Worm (Caenorhabditis elegans) whole organism, early embryonic: ENCODE data around the gene ZK1086.3.
"Not testable (repeated sequence)": the region's sequence is repeated elsewhere in the genome, so short reads cannot be mapped to it uniquely, and the experiment has no call there.

Experiments
- ama-1 ChIP-seq: fragments of 150-350 bp; optimal IDR thresholded peaks from 2 replicates; lab custom pipeline; 2014
- ceh-13 ChIP-seq: fragments of 200-800 bp; sonication (Bioruptor generic); optimal IDR thresholded peaks from 2 replicates; lab custom pipeline; 2018; ENCODE audit warnings: mild to moderate bottlenecking, missing genetic modification characterization, missing compliant biosample characterization
- ets-7 ChIP-seq: sonication (generic microtip); optimal IDR thresholded peaks from 2 replicates; lab custom pipeline; 2016; ENCODE audit warnings: missing genotype, missing genetic modification characterization, missing compliant biosample characterization
- flt-1 ChIP-seq: fragments of 200-800 bp; sonication (Bioruptor generic); IDR thresholded peaks from 2 replicates; pipeline ENCODE4 v1.3.6; 2022; ENCODE audit warnings: missing genetic modification characterization, missing compliant biosample characterization
- hmbx-1 ChIP-seq: sonication (generic microtip); optimal IDR thresholded peaks from 2 replicates; lab custom pipeline; 2016; ENCODE audit warnings: mild to moderate bottlenecking, missing genetic modification characterization, missing compliant biosample characterization
- hmg-4 ChIP-seq: fragments of 200-800 bp; sonication (Bioruptor generic); optimal IDR thresholded peaks from 2 replicates; lab custom pipeline; 2018; ENCODE audit warnings: mild to moderate bottlenecking, missing genetic modification characterization, missing compliant biosample characterization
- hnd-1 ChIP-seq: sonication (generic microtip); optimal IDR thresholded peaks from 2 replicates; lab custom pipeline; 2016; ENCODE audit warnings: missing genetic modification characterization, missing compliant biosample characterization
- pes-1 ChIP-seq: fragments of 200-800 bp; sonication (Bioruptor generic); IDR thresholded peaks from 2 replicates; pipeline ENCODE4 v1.3.6; 2022; ENCODE audit warnings: missing genetic modification reagents, missing genetic modification characterization, missing compliant biosample characterization
- scrt-1 ChIP-seq: fragments of 200-800 bp; sonication (Bioruptor generic); IDR thresholded peaks from 2 replicates; pipeline ENCODE4 v1.3.6; 2022; ENCODE audit warnings: missing genetic modification characterization, missing compliant biosample characterization
- sea-1 ChIP-seq: fragments of 200-800 bp; sonication (Bioruptor generic); conservative IDR thresholded peaks from 2 replicates; pipeline ENCODE4 v1.3.6; 2022; ENCODE audit warnings: missing genetic modification characterization, missing compliant biosample characterization
- tbx-11 ChIP-seq: fragments of 200-800 bp; sonication (Bioruptor generic); IDR thresholded peaks from 2 replicates; pipeline ENCODE4 v1.3.6; 2022; ENCODE audit warnings: missing genetic modification characterization, missing compliant biosample characterization
- tbx-37 ChIP-seq: fragments of 200-800 bp; sonication (Bioruptor generic); conservative IDR thresholded peaks from 2 replicates; pipeline ENCODE4 v1.3.6; 2022; ENCODE audit warnings: missing genetic modification reagents, missing genetic modification characterization, missing compliant biosample characterization
- tra-4 ChIP-seq: sonication (generic microtip); optimal IDR thresholded peaks from 2 replicates; lab custom pipeline; 2017; ENCODE audit warnings: missing genetic modification characterization, missing compliant biosample characterization

DNA sequence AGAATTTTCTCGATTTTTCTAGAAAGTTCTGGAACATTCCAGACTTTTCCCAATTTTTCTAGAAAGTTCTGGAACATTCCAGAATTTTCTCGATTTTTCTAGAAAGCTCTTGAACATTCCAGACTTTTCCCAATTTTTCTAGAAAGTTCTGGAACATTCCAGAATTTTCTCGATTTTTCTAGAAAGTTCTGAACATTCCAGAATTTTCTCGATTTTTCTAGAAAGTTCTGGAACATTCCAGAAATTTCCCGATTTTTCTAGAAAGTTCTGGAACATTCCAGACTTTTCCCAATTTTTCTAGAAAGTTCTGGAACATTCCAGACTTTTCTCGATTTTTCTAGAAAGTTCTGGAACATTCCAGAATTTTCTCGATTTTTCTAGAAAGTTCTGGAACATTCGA lies 4.7 kb downstream of the ZK1086.3 start:
- not testable (repeated sequence) for TF ChIP-seq scrt-1 (GFP tag; lab: Robert Waterston, UW); ama-1 (lab: Kevin White, UChicago); tbx-11 (GFP tag; lab: Robert Waterston, UW); ets-7 (tag; lab: Kevin White, UChicago); ceh-13 (GFP tag; lab: Kevin White, UChicago); sea-1 (GFP tag; lab: Robert Waterston, UW); hmbx-1 (tag; lab: Kevin White, UChicago); tra-4 (tag; lab: Kevin White, UChicago); flt-1; tbx-37 (GFP tag; lab: Robert Waterston, UW); hmg-4; hnd-1 (tag; lab: Kevin White, UChicago)
- peak; percentile 36; the same call in 1 of the 2 replicates for TF ChIP-seq pes-1
